Worm (Caenorhabditis elegans) whole organism, L1 larva: ENCODE measurements around the gene srj-55.

Experiments used
- aha-1 ChIP-seq: fragments of 150-350 bp; optimal IDR thresholded peaks from 2 replicates; lab custom pipeline; 2014; ENCODE audit warnings: missing biosample characterization, missing genetic modification characterization
- alr-1 ChIP-seq: fragments of 200-800 bp; sonication (Bioruptor generic); optimal IDR thresholded peaks from 2 replicates; lab custom pipeline; 2018; ENCODE audit warnings: borderline replicate concordance, mild to moderate bottlenecking, missing genetic modification characterization, missing compliant biosample characterization
- ama-1 ChIP-seq: fragments of 150-350 bp; optimal IDR thresholded peaks from 2 replicates; lab custom pipeline; 2014
- elt-3 ChIP-seq, 6 experiments: fragments of 150-350 bp in 1 of 6; sonication (generic microtip); optimal IDR thresholded peaks; 2 replicates each; lab custom pipeline; 2017 to 2018; ENCODE audit warnings: missing biosample characterization in 6 of 6, missing genetic modification characterization in 6 of 6, inconsistent platforms in 1 of 6
- fkh-10 ChIP-seq: sonication (generic microtip); optimal IDR thresholded peaks from 2 replicates; lab custom pipeline; 2017; ENCODE audit warnings: missing biosample characterization, missing genetic modification reagents, missing genetic modification characterization
- fkh-8 ChIP-seq: sonication (generic microtip); optimal IDR thresholded peaks from 2 replicates; lab custom pipeline; 2016; ENCODE audit warnings: mild to moderate bottlenecking, missing genetic modification characterization, missing compliant biosample characterization
- mdl-1 ChIP-seq, 2 experiments: fragments of 150-350 bp; optimal IDR thresholded peaks; 2 replicates each; lab custom pipeline; 2014 to 2017; ENCODE audit warnings: missing biosample characterization in 2 of 2, missing genetic modification characterization in 2 of 2, inconsistent platforms in 1 of 2
- nhr-90 ChIP-seq: sonication (generic microtip); optimal IDR thresholded peaks from 2 replicates; lab custom pipeline; 2016; ENCODE audit warnings: mild to moderate bottlenecking, missing genetic modification characterization, missing compliant biosample characterization; ENCODE audit not compliant: poor library complexity
- rnt-1 ChIP-seq: sonication (generic microtip); optimal IDR thresholded peaks from 2 replicates; lab custom pipeline; 2016; ENCODE audit warnings: mild to moderate bottlenecking, missing genetic modification characterization, moderate library complexity, missing compliant biosample characterization
- sox-4 ChIP-seq: sonication (generic microtip); optimal IDR thresholded peaks from 2 replicates; lab custom pipeline; 2016; ENCODE audit warnings: missing genetic modification characterization, missing compliant biosample characterization
- zag-1 ChIP-seq: fragments of 150-350 bp; optimal IDR thresholded peaks from 2 replicates; lab custom pipeline; 2014; ENCODE audit warnings: missing biosample characterization, missing genetic modification characterization

DNA sequence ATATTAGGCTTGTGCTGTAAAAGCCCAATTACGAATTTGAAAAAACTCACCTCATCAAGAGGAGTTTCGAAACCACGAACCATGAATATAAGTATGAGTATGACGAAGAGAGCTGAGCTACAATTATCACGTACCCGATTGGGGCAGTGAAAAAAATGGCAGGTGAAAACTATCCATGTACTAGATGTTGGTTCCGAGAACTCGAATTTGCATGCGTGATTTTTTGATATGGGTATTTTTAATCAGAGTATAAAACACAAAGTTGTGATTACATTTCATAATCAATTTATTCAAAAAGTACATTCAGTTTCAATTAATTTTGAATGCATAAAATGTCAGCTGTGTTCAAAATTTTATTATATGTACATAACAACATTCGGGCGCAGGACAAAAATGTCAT is 43.9 kb downstream of the srj-55 start, which contains the start of gene F54E2.9:
- TF ChIP-seq mdl-1 (tag; optimal IDR thresholded peaks at IDR 0.05; lab: Kevin White, UChicago): no peak
- no peak for TF ChIP-seq aha-1 (tag; lab: Kevin White, UChicago)
- no peak for TF ChIP-seq ama-1 (lab: Kevin White, UChicago)
- TF ChIP-seq fkh-10 (GFP tag; lab: Kevin White, UChicago): no peak
- no peak for TF ChIP-seq nhr-90 (tag; lab: Kevin White, UChicago)
- TF ChIP-seq zag-1 (tag; lab: Kevin White, UChicago): no peak
- TF ChIP-seq fkh-8 (tag; lab: Kevin White, UChicago): no peak
- TF ChIP-seq alr-1 (tag; lab: Kevin White, UChicago): no peak
- TF ChIP-seq sox-4 (tag; lab: Kevin White, UChicago): no peak
- TF ChIP-seq elt-3 (tag; optimal IDR thresholded peaks at IDR 0.05; lab: Kevin White, UChicago): no peak
- TF ChIP-seq rnt-1 (tag; lab: Kevin White, UChicago): no peak
